Fruit fly (Drosophila melanogaster) whole organism, embryonic: ENCODE data around the gene CG7179.

Source experiments
- Ada2b ChIP-seq: fragments of 200-800 bp; sonication (Bioruptor generic); IDR thresholded peaks from 2 replicates; pipeline ENCODE4 v1.3.6; 2022; ENCODE audit warnings: missing biosample characterization, missing genetic modification characterization
- Awh ChIP-seq: fragments of 200-800 bp; sonication (Bioruptor generic); IDR thresholded peaks from 2 replicates; pipeline ENCODE4, ENCODE4 v1.3.6; 2022; ENCODE audit warnings: missing biosample characterization, missing genetic modification characterization
- CG13624 ChIP-seq: fragments of 200-800 bp; sonication (Bioruptor generic); optimal IDR thresholded peaks from 2 replicates; lab custom pipeline; 2016; ENCODE audit warnings: missing biosample characterization, missing genetic modification characterization
- CG14050 ChIP-seq: fragments of 200-800 bp; sonication (Bioruptor generic); IDR thresholded peaks from 3 replicates; pipeline ENCODE4 v1.3.6; 2022; ENCODE audit warnings: missing biosample characterization, missing genetic modification characterization
- CG1647 ChIP-seq: fragments of 200-800 bp; sonication (Bioruptor generic); optimal IDR thresholded peaks from 3 replicates; lab custom pipeline; 2016; ENCODE audit warnings: missing biosample characterization, missing genetic modification characterization
- CG16863 ChIP-seq: fragments of 200-800 bp; sonication (Bioruptor generic); optimal IDR thresholded peaks from 3 replicates; lab custom pipeline; 2016; ENCODE audit warnings: missing biosample characterization, missing genetic modification characterization
- CG17361 ChIP-seq: fragments of 200-800 bp; sonication (Bioruptor generic); IDR thresholded peaks from 3 replicates; pipeline ENCODE4 v1.3.6; 2022; ENCODE audit warnings: missing biosample characterization, missing genetic modification characterization
- CG18476 ChIP-seq: fragments of 200-800 bp; sonication (Bioruptor generic); optimal IDR thresholded peaks from 2 replicates; lab custom pipeline; 2016; ENCODE audit warnings: missing biosample characterization, mild to moderate bottlenecking, missing genetic modification characterization
- CG7839 ChIP-seq: fragments of 200-800 bp; sonication (Bioruptor generic); optimal IDR thresholded peaks from 3 replicates; lab custom pipeline; 2018; ENCODE audit warnings: missing biosample characterization, mild to moderate bottlenecking, missing genetic modification characterization, moderate library complexity
- Mad ChIP-seq: fragments of 200-800 bp; sonication (Bioruptor generic); optimal IDR thresholded peaks from 2 replicates; lab custom pipeline; 2016; ENCODE audit warnings: missing biosample characterization, missing genetic modification characterization
- dm ChIP-seq: fragments of 200-800 bp; sonication (Bioruptor generic); optimal IDR thresholded peaks from 3 replicates; lab custom pipeline; 2016; ENCODE audit warnings: missing biosample characterization, missing genetic modification characterization
- twi ChIP-seq: fragments of 200-800 bp; optimal IDR thresholded peaks from 2 replicates; lab custom pipeline; 2019; ENCODE audit warnings: missing biosample characterization, mild to moderate bottlenecking, missing genetic modification characterization, moderate library complexity
- zen2 ChIP-seq: fragments of 200-800 bp; sonication (Bioruptor generic); IDR thresholded peaks from 3 replicates; pipeline ENCODE4 v1.3.6; 2022; ENCODE audit warnings: missing biosample characterization, missing genetic modification characterization; ENCODE audit not compliant: partially characterized antibody

DNA sequence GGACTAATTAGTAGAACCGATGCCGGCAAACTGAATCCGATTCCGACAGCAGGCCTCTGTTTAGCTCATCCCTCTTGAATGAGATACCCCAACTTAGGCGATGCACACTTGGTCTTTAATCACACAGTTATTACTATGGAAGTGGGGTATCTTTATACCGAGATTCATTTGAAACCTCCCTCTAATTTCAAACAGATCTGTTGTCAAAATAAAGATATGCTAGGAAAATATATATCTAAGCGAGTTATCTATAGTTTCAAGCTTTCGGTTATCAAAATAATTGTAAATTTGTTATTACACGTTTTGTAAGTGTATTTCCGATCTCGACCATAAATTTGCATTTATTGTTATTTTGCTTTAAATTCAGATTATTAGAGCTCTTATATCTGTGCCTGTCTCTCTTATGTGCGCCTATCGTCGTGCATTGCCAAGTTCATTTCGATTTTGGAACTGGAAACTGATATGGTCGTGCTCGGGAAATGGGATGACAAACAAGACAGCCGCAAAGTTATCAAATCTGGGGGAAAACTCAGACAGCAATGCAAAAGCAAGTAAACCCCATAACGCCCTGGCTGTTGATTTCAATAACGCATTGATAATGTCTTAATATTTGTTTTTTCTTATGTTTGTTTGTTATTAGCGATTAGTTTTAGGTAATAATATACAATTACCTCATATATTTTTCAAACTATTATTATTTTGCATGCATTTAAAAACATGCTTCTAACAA is 51.4 kb downstream of the CG7179 start, which contains the start of gene CG13795:
- TF ChIP-seq CG16863 (GFP tag; lab: Kevin White, UChicago) (no peak), CG17361 (no peak), Awh (no peak), Ada2b (GFP tag; lab: Robert Waterston, UW) (no peak), Mad (no peak), dm (GFP tag; lab: Kevin White, UChicago) (no peak), CG1647 (no peak), CG14050 (no peak), twi (tag; lab: Kevin White, UChicago) (no peak), CG18476 (no peak), zen2 (GFP tag; lab: Robert Waterston, UW) (no peak), CG7839 (no peak), CG13624 (no peak)
